Worm (Caenorhabditis elegans) whole organism, L4 larva: ENCODE data around the gene ZK185.1.

Experiments
- nhr-237 ChIP-seq: sonication (generic microtip); optimal IDR thresholded peaks from 2 replicates; lab custom pipeline; 2017; ENCODE audit warnings: missing biosample characterization, missing genetic modification characterization
- nhr-6 ChIP-seq: fragments of 150-350 bp; optimal IDR thresholded peaks from 2 replicates; lab custom pipeline; 2014; ENCODE audit warnings: missing biosample characterization, missing genetic modification characterization

DNA sequence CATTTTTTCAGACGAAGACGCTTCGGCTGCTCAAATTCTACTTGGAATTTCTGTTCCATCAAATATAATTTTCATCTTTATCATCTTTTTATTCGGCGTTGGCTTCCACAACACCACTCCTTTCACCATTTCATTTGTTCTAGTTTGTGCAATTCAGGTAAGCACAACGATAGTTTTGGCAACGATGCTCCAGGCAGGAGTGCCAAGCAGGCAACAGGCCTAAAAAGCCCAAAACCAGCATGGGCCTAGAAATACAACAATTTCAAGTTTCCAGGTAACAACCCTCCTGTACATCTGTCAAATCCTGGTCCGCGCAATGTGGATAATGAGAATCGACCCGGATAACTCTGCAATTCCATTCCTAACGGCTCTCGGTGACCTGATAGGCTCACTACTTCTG, 7.2 kb upstream of the ZK185.1 start:
- TF ChIP-seq nhr-6 (tag; lab: Kevin White, UChicago) (no peak), nhr-237 (tag; lab: Kevin White, UChicago) (no peak)
